Fruit fly (Drosophila melanogaster) S2 (cell line): ENCODE data around the gene GMF.

ENCODE experiments used
- CG8478 ChIP-seq: fragments of >200 bp; optimal IDR thresholded peaks from 2 replicates; lab custom pipeline; 2018
- CTCF ChIP-seq, 2 experiments: fragments of >200 bp; optimal IDR thresholded peaks; 2 replicates each; lab custom pipeline; 2018

DNA sequence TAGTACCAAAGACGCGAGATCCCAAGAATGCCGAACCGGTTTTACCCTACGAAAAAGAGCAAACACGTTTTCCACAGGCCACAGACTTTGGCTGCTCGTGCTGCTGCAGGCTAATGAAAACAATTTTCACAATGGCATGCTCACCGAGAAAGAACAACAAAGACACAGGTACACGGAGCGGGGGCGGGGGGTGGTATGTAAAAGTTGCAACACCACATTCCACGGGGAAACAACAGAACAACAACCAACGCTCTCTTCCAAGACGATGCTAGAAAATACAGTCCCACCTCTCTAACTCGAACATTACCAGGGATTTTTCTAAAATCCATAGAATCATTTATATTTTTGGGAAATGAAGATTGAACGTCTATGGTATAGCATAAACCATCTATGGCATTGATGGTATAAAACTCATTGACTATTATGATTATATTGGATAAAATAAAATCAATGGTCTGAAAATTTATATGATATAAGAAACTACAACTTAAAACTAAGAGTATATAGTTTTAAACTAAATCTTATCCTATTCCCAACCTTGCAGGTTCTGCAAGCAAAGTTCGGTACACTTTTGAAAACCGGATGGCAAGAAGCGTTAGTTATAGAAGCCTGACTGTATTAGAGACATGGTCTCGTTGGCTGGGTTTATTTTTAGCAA, 21.2 kb downstream of the GMF start:
- TF ChIP-seq CTCF (optimal IDR thresholded peaks at IDR 0.05; lab: Kevin White, UChicago) = no peak
- no peak for TF ChIP-seq CG8478 (lab: Kevin White, UChicago)
